Fruit fly (Drosophila melanogaster): ENCODE data around the gene Doc3.

Doc3 gene

DNA sequence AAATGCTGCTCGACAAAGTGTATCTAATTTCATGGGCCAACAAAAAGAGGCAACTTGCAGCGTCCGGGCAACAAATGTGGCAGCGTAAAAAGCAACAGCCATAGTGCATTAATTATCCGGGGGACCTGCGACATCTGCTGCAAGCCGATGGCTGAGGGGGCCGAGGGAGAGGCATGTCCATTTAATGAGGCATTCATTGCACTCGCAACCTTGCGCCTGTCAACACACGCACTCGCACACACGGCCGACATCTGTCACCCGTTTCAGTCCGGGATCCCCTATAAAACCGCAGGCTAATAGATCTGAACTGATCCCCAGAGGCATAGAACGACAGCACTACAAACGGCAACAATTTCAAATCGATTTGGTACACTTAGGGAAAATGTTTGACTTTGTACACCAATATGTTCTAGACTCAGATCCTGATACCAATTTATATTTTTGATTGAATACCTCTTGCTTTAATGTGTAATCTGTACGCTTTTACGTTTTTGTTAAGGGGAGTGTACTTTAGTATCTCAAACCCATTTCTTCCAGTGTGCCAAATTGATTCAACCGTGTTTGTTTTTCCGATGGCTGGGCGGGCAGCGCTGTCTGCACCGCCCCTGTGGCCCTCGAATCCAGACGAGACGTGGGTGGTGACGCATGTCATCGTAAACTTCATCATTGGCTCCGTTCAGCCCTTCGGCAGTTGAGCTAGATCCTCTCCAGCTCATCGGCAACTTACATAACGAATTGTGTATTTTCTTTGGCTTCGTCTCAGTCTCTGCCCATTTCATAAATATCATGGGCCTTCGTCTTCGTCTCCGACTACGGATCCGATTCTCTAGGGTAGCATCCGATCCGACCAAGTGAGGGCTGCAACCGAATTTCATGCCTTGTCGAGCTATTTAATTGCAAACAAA, 6.7 kb downstream of the Doc3 start (continued):
- TF ChIP-seq ERR (GFP tag; optimal IDR thresholded peaks at IDR 0.05): peak; percentile 28
- no peak for TF ChIP-seq amos (GFP tag; IDR thresholded peaks at IDR 0.05; ENCODE audit: partially characterized antibody)
- peak; percentile 94 for TF ChIP-seq CG17328 (GFP tag; IDR thresholded peaks at IDR 0.05)
- TF ChIP-seq tll (GFP tag; optimal IDR thresholded peaks at IDR 0.05): peak in 1 of 2 experiments; percentile 16
- TF ChIP-seq pb (GFP tag; optimal IDR thresholded peaks at IDR 0.05): peak; percentile 72
- TF ChIP-seq Hr51 (GFP tag; optimal IDR thresholded peaks at IDR 0.05): peak in 1 of 2 experiments; percentile 62
- TF ChIP-seq salm (tag; optimal IDR thresholded peaks at IDR 0.05): peak; percentile 6
- no peak for TF ChIP-seq Adf1 (GFP tag; IDR thresholded peaks at IDR 0.05)
- TF ChIP-seq CG4820 (GFP tag; optimal IDR thresholded peaks at IDR 0.05): peak; percentile 77
- no peak for TF ChIP-seq ham (GFP tag; IDR thresholded peaks at IDR 0.05)
- no peak for TF ChIP-seq BEAF-32 (GFP tag; optimal IDR thresholded peaks at IDR 0.05)
- TF ChIP-seq CG17612 (GFP tag; IDR thresholded peaks at IDR 0.05): no peak
- TF ChIP-seq Hsf (GFP tag; optimal IDR thresholded peaks at IDR 0.05): peak; percentile 68
- TF ChIP-seq Asciz (GFP tag; optimal IDR thresholded peaks at IDR 0.05): peak; percentile 60
- TF ChIP-seq CG8944 (GFP tag; optimal IDR thresholded peaks at IDR 0.05): peak; percentile 68
- TF ChIP-seq CG8359 (GFP tag; optimal IDR thresholded peaks at IDR 0.05; ENCODE audit: borderline replicate concordance): peak; percentile 64
- TF ChIP-seq CG3847 (GFP tag; IDR thresholded peaks at IDR 0.05): peak; percentile 27; the same call in 1 of the 2 replicates
- peak; percentile 37 for TF ChIP-seq CHES-1-like (GFP tag; optimal IDR thresholded peaks at IDR 0.05)
- TF ChIP-seq CG4707 (GFP tag; optimal IDR thresholded peaks at IDR 0.05): no peak
- TF ChIP-seq Dad (GFP tag; optimal IDR thresholded peaks at IDR 0.05): peak; percentile 45
- TF ChIP-seq dati (GFP tag; IDR thresholded peaks at IDR 0.05): no peak
- TF ChIP-seq CG10565 (GFP tag; optimal IDR thresholded peaks at IDR 0.05): peak; percentile 46
- TF ChIP-seq Sin3A (optimal IDR thresholded peaks at IDR 0.05): no peak
- no peak for TF ChIP-seq kah (GFP tag; optimal IDR thresholded peaks at IDR 0.05)
- peak; percentile 69 for TF ChIP-seq Ptx1 (GFP tag; IDR thresholded peaks at IDR 0.05)
- TF ChIP-seq CG14710 (tag; optimal IDR thresholded peaks at IDR 0.05): peak; percentile 86
- TF ChIP-seq CG7987 (GFP tag; optimal IDR thresholded peaks at IDR 0.05): no peak
- no peak for TF ChIP-seq CG34376 (GFP tag; optimal IDR thresholded peaks at IDR 0.05)
- no peak for TF ChIP-seq Dek (tag; optimal IDR thresholded peaks at IDR 0.05)
- TF ChIP-seq ara (GFP tag; IDR thresholded peaks at IDR 0.05): peak; percentile 89
- TF ChIP-seq Side (GFP tag; optimal IDR thresholded peaks at IDR 0.05): peak; percentile 81
- TF ChIP-seq Atf3 (GFP tag; optimal IDR thresholded peaks at IDR 0.05): peak; percentile 30
- no peak for TF ChIP-seq tap (tag; optimal IDR thresholded peaks at IDR 0.05)
- TF ChIP-seq cad (GFP tag; optimal IDR thresholded peaks at IDR 0.05): no peak
- peak; percentile 56 for TF ChIP-seq Atf-2 (GFP tag; optimal IDR thresholded peaks at IDR 0.05)
- peak; percentile 87 for TF ChIP-seq CG16815 (GFP tag; optimal IDR thresholded peaks at IDR 0.05)
- peak; percentile 40 for TF ChIP-seq CG12769 (tag; optimal IDR thresholded peaks at IDR 0.05)
- TF ChIP-seq zen (tag; optimal IDR thresholded peaks at IDR 0.05): peak; percentile 46
- peak; percentile 68 for TF ChIP-seq tgo (GFP tag; IDR thresholded peaks at IDR 0.05)
- TF ChIP-seq pros (GFP tag; optimal IDR thresholded peaks at IDR 0.05): no peak
- TF ChIP-seq sug (tag; optimal IDR thresholded peaks at IDR 0.05): no peak
- TF ChIP-seq CG8290 (GFP tag; optimal IDR thresholded peaks at IDR 0.05): peak; percentile 92
- no peak for TF ChIP-seq CG8290 (tag; optimal IDR thresholded peaks at IDR 0.05)
- TF ChIP-seq CG11398 (GFP tag; optimal IDR thresholded peaks at IDR 0.05): peak; percentile 16
- TF ChIP-seq Lpt (GFP tag; optimal IDR thresholded peaks at IDR 0.05): no peak
- TF ChIP-seq nerfin-2 (GFP tag; IDR thresholded peaks at IDR 0.05; ENCODE audit: partially characterized antibody): no peak
- TF ChIP-seq sima (GFP tag; optimal IDR thresholded peaks at IDR 0.05): no peak
- no peak for TF ChIP-seq yki (optimal IDR thresholded peaks at IDR 0.05)
- TF ChIP-seq abd-A (tag; optimal IDR thresholded peaks at IDR 0.05): peak; percentile 16
- peak; percentile 74 for TF ChIP-seq H2.0 (GFP tag; IDR thresholded peaks at IDR 0.05)

All from whole organism, embryonic.